Fruit fly (Drosophila melanogaster) S2 (cell line): ENCODE results near the gene CG15034.

Source experiments
- CG8478 ChIP-seq: fragments of >200 bp; optimal IDR thresholded peaks from 2 replicates; lab custom pipeline; 2018
- CTCF ChIP-seq, 2 experiments: fragments of >200 bp; optimal IDR thresholded peaks; 2 replicates each; lab custom pipeline; 2018

DNA sequence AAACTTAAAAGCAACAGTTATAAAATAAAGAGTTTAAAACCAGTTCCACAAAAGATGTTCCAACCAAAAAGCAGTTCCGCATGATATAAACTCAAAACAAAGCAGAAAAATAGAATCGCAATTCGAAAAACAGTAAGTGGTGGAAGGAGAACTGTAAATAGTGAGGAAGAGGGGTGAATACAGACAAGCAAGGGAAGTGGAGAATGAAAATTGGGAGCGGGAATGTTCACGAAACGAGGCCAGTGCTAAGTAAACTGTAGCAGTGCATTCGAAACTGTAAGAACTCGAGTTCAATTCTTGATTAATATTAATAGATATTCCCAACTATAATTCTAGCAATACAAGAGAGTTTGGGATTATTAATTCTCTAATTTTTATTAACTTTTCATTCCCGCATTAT is 9.3 kb downstream of the CG15034 start:
- TF ChIP-seq CTCF (optimal IDR thresholded peaks at IDR 0.05; lab: Kevin White, UChicago) = no peak
- TF ChIP-seq CG8478 (lab: Kevin White, UChicago) = no peak
